Fruit fly (Drosophila melanogaster) whole organism, wandering third instar larva: Measurements from ENCODE around the gene CG8086.
A peak's percentile ranks its signal among the peaks of the same experiment; 100 is the strongest.

Source experiments
- CG9705 ChIP-seq: fragments of 200-800 bp; sonication (Bioruptor generic); optimal IDR thresholded peaks from 2 replicates; lab custom pipeline; 2018; ENCODE audit warnings: missing biosample characterization, mild to moderate bottlenecking, missing genetic modification characterization
- CrebA ChIP-seq: fragments of 200-800 bp; sonication (Bioruptor generic); optimal IDR thresholded peaks from 2 replicates; lab custom pipeline; 2016; ENCODE audit warnings: missing biosample characterization, mild to moderate bottlenecking, missing genetic modification characterization, borderline replicate concordance
- Dif ChIP-seq: fragments of 200-275, 200-300 bp; sonication (Bioruptor generic); optimal IDR thresholded peaks from 2 replicates; lab custom pipeline; 2018; ENCODE audit warnings: missing biosample characterization, missing genetic modification characterization; ENCODE audit not compliant: partially characterized antibody
- Hnf4 ChIP-seq: fragments of 200-800 bp; sonication (Bioruptor generic); optimal IDR thresholded peaks from 2 replicates; lab custom pipeline; 2016; ENCODE audit warnings: missing biosample characterization, mild to moderate bottlenecking, missing genetic modification characterization
- Hr78 ChIP-seq: fragments of >200 bp; optimal IDR thresholded peaks from 2 replicates; lab custom pipeline; 2017; ENCODE audit warnings: missing biosample characterization, missing genetic modification characterization
- Hr83 ChIP-seq: fragments of 200-300 bp; sonication (Bioruptor generic); optimal IDR thresholded peaks from 2 replicates; lab custom pipeline; 2016; ENCODE audit warnings: missing biosample characterization, mild to moderate bottlenecking, missing genetic modification characterization, moderate library complexity; ENCODE audit not compliant: poor library complexity, severe bottlenecking
- Jra ChIP-seq: sonication (Bioruptor generic); optimal IDR thresholded peaks from 2 replicates; lab custom pipeline; 2016; ENCODE audit warnings: missing biosample characterization, missing genetic modification characterization
- Mio ChIP-seq: sonication (Bioruptor generic); optimal IDR thresholded peaks from 2 replicates; lab custom pipeline; 2016; ENCODE audit warnings: missing biosample characterization, missing genetic modification characterization
- Myc ChIP-seq: fragments of >200 bp; optimal IDR thresholded peaks from 2 replicates; lab custom pipeline; 2017
- OdsH ChIP-seq: fragments of 200-800 bp; sonication (Bioruptor generic); optimal IDR thresholded peaks from 2 replicates; lab custom pipeline; 2016; ENCODE audit warnings: missing biosample characterization, mild to moderate bottlenecking, missing genetic modification characterization
- Rel ChIP-seq, 2 experiments: fragments of 200-800 bp; sonication (Bioruptor generic) in 1 of 2; optimal IDR thresholded peaks; 2 replicates in 1 of 2; 3 replicates in 1 of 2; lab custom pipeline; 2016 to 2019; ENCODE audit warnings: mild to moderate bottlenecking in 2 of 2, missing biosample characterization in 2 of 2, missing genetic modification characterization in 2 of 2, moderate library complexity in 1 of 2
- Sp1 ChIP-seq: fragments of 200-800 bp; sonication (Bioruptor generic); optimal IDR thresholded peaks from 3 replicates; lab custom pipeline; 2019; ENCODE audit warnings: missing biosample characterization, mild to moderate bottlenecking, missing genetic modification characterization, moderate library complexity
- Vsx2 ChIP-seq: fragments of 200-300, 225-300 bp; sonication (Bioruptor generic); optimal IDR thresholded peaks from 2 replicates; lab custom pipeline; 2018; ENCODE audit warnings: missing biosample characterization, missing genetic modification characterization; ENCODE audit not compliant: partially characterized antibody
- br ChIP-seq: fragments of 200-800 bp; sonication (Bioruptor generic); optimal IDR thresholded peaks from 2 replicates; lab custom pipeline; 2016; ENCODE audit warnings: missing biosample characterization, missing genetic modification characterization
- dmrt93B ChIP-seq: fragments of 200-800 bp; sonication (Bioruptor generic); optimal IDR thresholded peaks from 2 replicates; lab custom pipeline; 2018; ENCODE audit warnings: missing biosample characterization, mild to moderate bottlenecking, missing genetic modification characterization
- dsf ChIP-seq: sonication (Bioruptor generic); optimal IDR thresholded peaks from 2 replicates; lab custom pipeline; 2016; ENCODE audit warnings: missing biosample characterization, missing genetic modification characterization, borderline replicate concordance
- ey ChIP-seq: fragments of 200-800 bp; sonication (Bioruptor generic); optimal IDR thresholded peaks from 2 replicates; lab custom pipeline; 2016; ENCODE audit warnings: missing biosample characterization, missing genetic modification characterization
- foxo ChIP-seq, 2 experiments: fragments of 200-800 bp; sonication (Bioruptor generic); optimal IDR thresholded peaks; 2 replicates in 1 of 2; 3 replicates in 1 of 2; lab custom pipeline; 2016 to 2017; ENCODE audit warnings: missing biosample characterization in 2 of 2, missing genetic modification characterization in 2 of 2
- jim ChIP-seq: fragments of 175-275, 200-325 bp; sonication (Bioruptor generic); optimal IDR thresholded peaks from 2 replicates; lab custom pipeline; 2016; ENCODE audit warnings: missing biosample characterization, mild to moderate bottlenecking, missing genetic modification characterization
- lola ChIP-seq: fragments of >200 bp; optimal IDR thresholded peaks from 2 replicates; lab custom pipeline; 2017; ENCODE audit warnings: missing biosample characterization, missing genetic modification characterization
- pan ChIP-seq: fragments of >200 bp; optimal IDR thresholded peaks from 2 replicates; lab custom pipeline; 2017
- psq ChIP-seq: fragments of 200-800 bp; sonication (Bioruptor generic); optimal IDR thresholded peaks from 3 replicates; lab custom pipeline; 2017; ENCODE audit warnings: missing biosample characterization, mild to moderate bottlenecking, missing genetic modification characterization, moderate library complexity
- rgr ChIP-seq: fragments of 200-800 bp; sonication (Bioruptor generic); optimal IDR thresholded peaks from 3 replicates; lab custom pipeline; 2016; ENCODE audit warnings: missing biosample characterization, mild to moderate bottlenecking, missing genetic modification characterization
- sage ChIP-seq: fragments of 200-800 bp; sonication (Bioruptor generic); optimal IDR thresholded peaks from 2 replicates; lab custom pipeline; 2016; ENCODE audit warnings: missing biosample characterization, mild to moderate bottlenecking, missing genetic modification characterization
- sv ChIP-seq: fragments of 200-800 bp; sonication (Bioruptor generic); optimal IDR thresholded peaks from 3 replicates; lab custom pipeline; 2016; ENCODE audit warnings: missing biosample characterization, missing genetic modification characterization
- tai ChIP-seq: sonication (Bioruptor generic); optimal IDR thresholded peaks from 2 replicates; lab custom pipeline; 2016; ENCODE audit warnings: missing biosample characterization, missing genetic modification characterization
- woc ChIP-seq: sonication (Bioruptor generic); optimal IDR thresholded peaks from 2 replicates; lab custom pipeline; 2016; ENCODE audit warnings: missing biosample characterization, mild to moderate bottlenecking, missing genetic modification characterization

Gene CG8086

DNA sequence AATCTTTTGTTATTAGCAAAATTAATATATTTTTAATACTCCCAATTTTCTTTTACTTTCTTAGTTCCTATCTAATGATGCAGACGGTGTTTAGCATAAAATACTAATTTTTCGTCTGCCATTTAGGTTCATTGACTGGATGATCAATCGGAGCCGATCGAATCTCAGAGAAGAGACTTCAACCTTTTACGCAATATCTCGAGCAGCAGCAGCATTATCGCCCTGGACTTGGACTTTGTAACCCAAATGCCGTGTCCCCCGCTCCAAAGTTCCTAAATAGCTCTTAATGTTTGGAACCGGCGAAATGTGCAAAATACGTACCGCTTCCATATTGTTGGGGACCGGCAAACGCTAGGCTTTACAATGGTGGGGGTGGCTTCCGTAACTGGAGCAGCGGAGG lies 52.9 kb downstream of the CG8086 start:
- no peak for TF ChIP-seq CG9705 (GFP tag; lab: Kevin White, UChicago)
- peak; percentile 60 for TF ChIP-seq Hnf4 (GFP tag; lab: Kevin White, UChicago)

dm6 chr2L:8203748-8204147 lies 53.6 kb downstream of the CG8086 start:
- TF ChIP-seq dsf (GFP tag; lab: Kevin White, UChicago): no peak
- no peak for TF ChIP-seq lola (GFP tag; lab: Kevin White, UChicago)
- no peak for TF ChIP-seq ey (GFP tag; lab: Kevin White, UChicago)
- TF ChIP-seq Rel (GFP tag; optimal IDR thresholded peaks at IDR 0.05; lab: Kevin White, UChicago): no peak
- TF ChIP-seq Rel (tag; optimal IDR thresholded peaks at IDR 0.05; lab: Kevin White, UChicago): no peak
- TF ChIP-seq woc (GFP tag; lab: Kevin White, UChicago): no peak
- TF ChIP-seq psq: no peak
- TF ChIP-seq jim: no peak
- TF ChIP-seq CrebA (GFP tag; lab: Kevin White, UChicago): no peak
- no peak for TF ChIP-seq tai (GFP tag; lab: Kevin White, UChicago)
- no peak for TF ChIP-seq foxo (GFP tag; optimal IDR thresholded peaks at IDR 0.05; lab: Kevin White, UChicago)
- TF ChIP-seq OdsH (GFP tag; lab: Kevin White, UChicago): no peak
- TF ChIP-seq sage: no peak
- TF ChIP-seq Vsx2 (GFP tag; lab: Kevin White, UChicago): no peak
- TF ChIP-seq Hr78 (GFP tag; lab: Kevin White, UChicago): no peak
- no peak for TF ChIP-seq Mio (GFP tag; lab: Kevin White, UChicago)

dm6 chr2L:8202569-8202968 lies 54.7 kb downstream of the CG8086 start:
- TF ChIP-seq rgr (GFP tag; lab: Kevin White, UChicago) (no peak), Hnf4 (GFP tag; lab: Kevin White, UChicago) (peak; percentile 10)

dm6 chr2L:8198757-8199156 lies 58.5 kb downstream of the CG8086 start, which contains the start of gene PGAP5:
Gene PGAP5, plus strand, starts transcription at chr2L:8198882.
- no peak for TF ChIP-seq dmrt93B (GFP tag; lab: Kevin White, UChicago)
- TF ChIP-seq Hr78 (GFP tag; lab: Kevin White, UChicago): no peak
- TF ChIP-seq pan (lab: Kevin White, UChicago): no peak
- TF ChIP-seq br (GFP tag; lab: Kevin White, UChicago): peak; percentile 39
- TF ChIP-seq Jra (GFP tag; lab: Kevin White, UChicago): peak; percentile 3
- no peak for TF ChIP-seq sage
- no peak for TF ChIP-seq CrebA (GFP tag; lab: Kevin White, UChicago)
- TF ChIP-seq dsf (GFP tag; lab: Kevin White, UChicago): peak; percentile 13
- no peak for TF ChIP-seq ey (GFP tag; lab: Kevin White, UChicago)
- TF ChIP-seq Hr83 (GFP tag; lab: Kevin White, UChicago): peak; percentile 10
- peak; percentile 77 for TF ChIP-seq Hnf4 (GFP tag; lab: Kevin White, UChicago)
- TF ChIP-seq sv (GFP tag; lab: Kevin White, UChicago): peak; percentile 12
- TF ChIP-seq psq: no peak
- TF ChIP-seq, all 38 proteins: peak for 6

DNA sequence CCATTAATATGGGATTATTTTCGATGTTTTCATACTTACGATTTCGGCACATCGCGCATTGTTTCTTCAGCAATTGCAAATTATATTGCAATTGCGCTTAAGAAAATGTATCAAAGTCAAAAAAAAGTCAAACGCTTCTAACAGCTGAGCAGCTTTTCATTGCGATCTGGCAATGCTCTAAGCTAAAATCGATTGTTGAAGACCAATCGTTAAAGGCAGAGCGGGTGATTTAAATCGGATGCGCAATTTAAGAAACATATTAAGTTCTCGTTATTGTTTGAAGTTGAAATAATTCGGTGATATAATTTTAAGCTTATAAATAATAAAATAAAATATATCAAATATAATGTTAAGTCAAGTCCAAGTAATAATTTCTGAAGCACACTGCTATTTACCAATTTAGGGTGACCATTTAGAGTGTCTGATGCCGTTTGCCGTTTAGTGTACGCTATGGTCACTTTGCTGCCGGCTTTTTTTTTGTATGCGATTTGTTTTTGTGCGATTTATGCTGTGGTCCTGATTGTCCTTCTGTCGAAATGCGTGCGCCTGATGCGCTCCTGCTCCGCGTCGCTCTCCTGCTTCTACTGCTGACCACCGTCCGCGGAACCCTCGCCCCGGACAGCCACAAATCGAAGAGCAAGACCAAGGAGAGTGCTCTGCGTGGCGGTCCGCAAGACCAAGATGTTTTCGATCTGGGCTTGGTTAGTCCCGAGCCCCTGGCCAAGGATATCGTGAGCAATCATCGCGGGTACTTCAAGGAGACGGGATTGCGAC lies 60.4 kb downstream of the CG8086 start, which contains the start of the genes CG8475 and CG8460:
CG8475 (minus strand) TSS at position 162 of the 774 bp plus-strand sequence.
CG8460 (plus strand) TSS at position 437 of the 774 bp plus-strand sequence.
- TF ChIP-seq sage (no peak), Mio (GFP tag; lab: Kevin White, UChicago) (no peak), Myc (no peak), CG9705 (GFP tag; lab: Kevin White, UChicago) (no peak), Sp1 (no peak), dsf (GFP tag; lab: Kevin White, UChicago) (no peak), jim (no peak), foxo (GFP tag; optimal IDR thresholded peaks at IDR 0.05; lab: Kevin White, UChicago) (no peak), Jra (GFP tag; lab: Kevin White, UChicago) (no peak), Vsx2 (GFP tag; lab: Kevin White, UChicago) (no peak), Dif (GFP tag; lab: Kevin White, UChicago) (no peak), rgr (GFP tag; lab: Kevin White, UChicago) (no peak)
